Worm (Caenorhabditis elegans) whole organism, L4 larva: ENCODE data around the gene srxa-10.

Experiments
- D1046.2 ChIP-seq: fragments of 200-800 bp; sonication (Bioruptor generic); IDR thresholded peaks from 2 replicates; pipeline ENCODE4 v1.3.6; 2022; ENCODE audit warnings: missing genetic modification characterization, missing compliant biosample characterization
- F26F4.8 ChIP-seq: fragments of 200-800 bp; sonication (Bioruptor generic); conservative IDR thresholded peaks from 2 replicates; pipeline ENCODE4 v1.3.6; 2022; ENCODE audit warnings: missing genetic modification characterization, missing compliant biosample characterization
- F44E2.7 ChIP-seq: fragments of 200-800 bp; sonication (Bioruptor generic); IDR thresholded peaks from 2 replicates; pipeline ENCODE4 v2.1.2; 2022; ENCODE audit warnings: missing genetic modification characterization, missing compliant biosample characterization
- F49E8.2 ChIP-seq: sonication (generic microtip); optimal IDR thresholded peaks from 2 replicates; lab custom pipeline; 2016; ENCODE audit warnings: missing compliant biosample characterization, mild to moderate bottlenecking, missing genetic modification characterization, borderline replicate concordance
- R02D3.7 ChIP-seq: fragments of 150-350 bp; sonication (generic microtip); optimal IDR thresholded peaks from 3 replicates; lab custom pipeline; 2014; ENCODE audit warnings: missing biosample characterization, missing genetic modification characterization
- T26A8.4 ChIP-seq: fragments of 200-800 bp; sonication (Bioruptor generic); IDR thresholded peaks from 2 replicates; pipeline ENCODE4 v1.3.6; 2022; ENCODE audit warnings: missing genetic modification characterization, missing compliant biosample characterization
- Y48G9A.11 ChIP-seq: fragments of 200-800 bp; sonication (Bioruptor generic); IDR thresholded peaks from 2 replicates; pipeline ENCODE4 v1.3.6; 2022; ENCODE audit warnings: missing genetic modification reagents, missing genetic modification characterization, missing compliant biosample characterization
- Y5F2A.4 ChIP-seq: fragments of 200-800 bp; sonication (Bioruptor generic); optimal IDR thresholded peaks from 2 replicates; lab custom pipeline; 2018; ENCODE audit warnings: mild to moderate bottlenecking, missing genetic modification characterization, missing compliant biosample characterization
- Y75B8A.6 ChIP-seq: fragments of 200-800 bp; sonication (Bioruptor generic); IDR thresholded peaks from 2 replicates; pipeline ENCODE4 v1.3.6; 2022; ENCODE audit warnings: missing genetic modification reagents, missing genetic modification characterization, missing compliant biosample characterization
- arid-1 ChIP-seq: fragments of 200-800 bp; sonication (Bioruptor generic); conservative IDR thresholded peaks from 2 replicates; pipeline ENCODE4 v1.3.6; 2022; ENCODE audit warnings: missing genetic modification reagents, missing genetic modification characterization, missing compliant biosample characterization
- ces-1 ChIP-seq: fragments of 150-350 bp; sonication (generic microtip); optimal IDR thresholded peaks from 4 replicates; lab custom pipeline; 2014; ENCODE audit warnings: missing biosample characterization, missing genetic modification reagents, missing genetic modification characterization
- cey-2 ChIP-seq: sonication (generic microtip); optimal IDR thresholded peaks from 3 replicates; lab custom pipeline; 2017; ENCODE audit warnings: missing genetic modification characterization, mild to moderate bottlenecking, missing compliant biosample characterization, antibody characterized with exemption, borderline replicate concordance; ENCODE audit not compliant: insufficient read depth
- ctbp-1 ChIP-seq: fragments of 200-800 bp; sonication (Bioruptor generic); IDR thresholded peaks from 2 replicates; pipeline ENCODE4 v1.3.6; 2022; ENCODE audit warnings: missing genetic modification reagents, missing genetic modification characterization, missing compliant biosample characterization
- daf-12 ChIP-seq: fragments of 150-350 bp; optimal IDR thresholded peaks from 2 replicates; lab custom pipeline; 2014; ENCODE audit warnings: missing biosample characterization, missing genetic modification reagents, missing genetic modification characterization
- daf-16 ChIP-seq, 3 experiments: sonication (generic microtip); optimal IDR thresholded peaks; 2 replicates each; lab custom pipeline; 2016 to 2017; ENCODE audit warnings: missing genetic modification characterization in 3 of 3, missing genetic modification reagents in 3 of 3, mild to moderate bottlenecking in 2 of 3, missing compliant biosample characterization in 2 of 3, missing biosample characterization in 1 of 3, moderate library complexity in 1 of 3
- daf-8 ChIP-seq: fragments of 200-800 bp; sonication (Bioruptor generic); IDR thresholded peaks from 2 replicates; pipeline ENCODE4 v1.3.6; 2022; ENCODE audit warnings: missing genetic modification characterization, missing compliant biosample characterization
- dmd-6 ChIP-seq: fragments of 200-800 bp; sonication (Bioruptor generic); IDR thresholded peaks from 2 replicates; pipeline ENCODE4 v1.3.6; 2022; ENCODE audit warnings: missing genetic modification reagents, missing genetic modification characterization, missing compliant biosample characterization
- dmd-8 ChIP-seq: fragments of 200-800 bp; sonication (Bioruptor generic); IDR thresholded peaks from 2 replicates; pipeline ENCODE4 v1.3.6; 2022; ENCODE audit warnings: missing genetic modification characterization, missing compliant biosample characterization
- dmd-9 ChIP-seq: fragments of 200-800 bp; sonication (Bioruptor generic); IDR thresholded peaks from 2 replicates; pipeline ENCODE4 v1.3.6; 2022; ENCODE audit warnings: missing genetic modification reagents, missing genetic modification characterization, missing compliant biosample characterization
- dve-1 ChIP-seq: sonication (generic microtip); optimal IDR thresholded peaks from 2 replicates; lab custom pipeline; 2017; ENCODE audit warnings: antibody characterized with exemption, mild to moderate bottlenecking, missing genetic modification characterization, missing compliant biosample characterization; ENCODE audit not compliant: insufficient read depth
- egl-43 ChIP-seq: fragments of 200-800 bp; sonication (Bioruptor generic); IDR thresholded peaks from 2 replicates; pipeline ENCODE4 v1.3.6; 2022; ENCODE audit warnings: missing genetic modification reagents, missing genetic modification characterization, missing compliant biosample characterization
- hlh-30 ChIP-seq: sonication (generic microtip); optimal IDR thresholded peaks from 2 replicates; lab custom pipeline; 2017; ENCODE audit warnings: antibody characterized with exemption, mild to moderate bottlenecking, missing genetic modification characterization, missing compliant biosample characterization; ENCODE audit not compliant: insufficient read depth
- jun-1 ChIP-seq: fragments of 150-350 bp; optimal IDR thresholded peaks from 2 replicates; lab custom pipeline; 2014; ENCODE audit warnings: missing biosample characterization, missing genetic modification reagents, missing genetic modification characterization
- lim-7 ChIP-seq: fragments of 200-800 bp; sonication (Bioruptor generic); IDR thresholded peaks from 2 replicates; pipeline ENCODE4 v1.3.6; 2022; ENCODE audit warnings: missing genetic modification characterization, missing compliant biosample characterization
- lin-29 ChIP-seq: fragments of 200-800 bp; sonication (Bioruptor generic); IDR thresholded peaks from 2 replicates; pipeline ENCODE4 v1.3.6; 2022; ENCODE audit warnings: missing genetic modification reagents, missing genetic modification characterization, missing compliant biosample characterization
- lin-39 ChIP-seq: fragments of 150-350 bp; optimal IDR thresholded peaks from 2 replicates; lab custom pipeline; 2014; ENCODE audit warnings: missing biosample characterization, missing genetic modification reagents, missing genetic modification characterization
- lir-3 ChIP-seq: sonication (generic microtip); optimal IDR thresholded peaks from 2 replicates; lab custom pipeline; 2016; ENCODE audit warnings: mild to moderate bottlenecking, missing genetic modification characterization, missing compliant biosample characterization
- madf-5 ChIP-seq, 2 experiments: fragments of 200-800 bp; sonication (Bioruptor generic); IDR thresholded peaks; 2 replicates each; pipeline ENCODE4 v1.3.6; 2022; ENCODE audit warnings: missing compliant biosample characterization in 2 of 2, missing genetic modification characterization in 2 of 2
- mep-1 ChIP-seq: fragments of 150-350 bp; sonication (generic microtip); optimal IDR thresholded peaks from 3 replicates; lab custom pipeline; 2014; ENCODE audit warnings: missing biosample characterization, missing genetic modification characterization
- mes-2 ChIP-seq: sonication (generic microtip); optimal IDR thresholded peaks from 2 replicates; lab custom pipeline; 2016; ENCODE audit warnings: missing genotype, mild to moderate bottlenecking, missing genetic modification characterization, missing compliant biosample characterization; ENCODE audit not compliant: poor library complexity, severe bottlenecking
- mxl-2 ChIP-seq: fragments of 200-800 bp; sonication (Bioruptor generic); conservative IDR thresholded peaks from 2 replicates; pipeline ENCODE4 v1.3.6; 2022; ENCODE audit warnings: missing genetic modification reagents, missing genetic modification characterization, missing compliant biosample characterization
- mxl-3 ChIP-seq: fragments of 200-800 bp; sonication (Bioruptor generic); optimal IDR thresholded peaks from 2 replicates; lab custom pipeline; 2018; ENCODE audit warnings: mild to moderate bottlenecking, missing genetic modification characterization, missing compliant biosample characterization
- nhr-102 ChIP-seq: sonication (generic microtip); optimal IDR thresholded peaks from 2 replicates; lab custom pipeline; 2016; ENCODE audit warnings: mild to moderate bottlenecking, missing genetic modification characterization, moderate library complexity, missing compliant biosample characterization
- nhr-11 ChIP-seq: fragments of 150-350 bp; optimal IDR thresholded peaks from 2 replicates; lab custom pipeline; 2014; ENCODE audit warnings: missing biosample characterization, missing genetic modification characterization
- nhr-237 ChIP-seq: sonication (generic microtip); optimal IDR thresholded peaks from 2 replicates; lab custom pipeline; 2017; ENCODE audit warnings: missing biosample characterization, missing genetic modification characterization
- nhr-41 ChIP-seq: fragments of 200-800 bp; sonication (Bioruptor generic); IDR thresholded peaks from 2 replicates; pipeline ENCODE4 v1.3.6; 2022; ENCODE audit warnings: missing genetic modification reagents, missing genetic modification characterization, missing compliant biosample characterization
- nhr-6 ChIP-seq: fragments of 150-350 bp; optimal IDR thresholded peaks from 2 replicates; lab custom pipeline; 2014; ENCODE audit warnings: missing biosample characterization, missing genetic modification characterization
- nhr-76 ChIP-seq: fragments of 150-350 bp; optimal IDR thresholded peaks from 2 replicates; lab custom pipeline; 2014; ENCODE audit warnings: missing biosample characterization, missing genetic modification characterization
- pha-4 ChIP-seq, 2 experiments: fragments of 150-350 bp in 1 of 2; fragments of 200-800 bp in 1 of 2; sonication (Bioruptor generic) in 1 of 2; IDR thresholded peaks in 1 of 2; optimal IDR thresholded peaks in 1 of 2; 2 replicates each; pipeline versions ENCODE4 v1.3.6 to Lab custom; 2014 to 2022; ENCODE audit warnings: missing genetic modification characterization in 2 of 2, missing genetic modification reagents in 2 of 2, missing biosample characterization in 1 of 2, missing compliant biosample characterization in 1 of 2
- saeg-2 ChIP-seq: fragments of 200-800 bp; sonication (Bioruptor generic); IDR thresholded peaks from 2 replicates; pipeline ENCODE4 v1.3.6; 2022; ENCODE audit warnings: missing genetic modification reagents, missing genetic modification characterization, missing compliant biosample characterization
- set-16 ChIP-seq: fragments of 200-800 bp; sonication (Bioruptor generic); IDR thresholded peaks from 2 replicates; pipeline ENCODE4 v1.3.6; 2022; ENCODE audit warnings: missing genetic modification reagents, missing genetic modification characterization, missing compliant biosample characterization
- snpc-1.2 ChIP-seq: fragments of 200-800 bp; sonication (Bioruptor generic); IDR thresholded peaks from 2 replicates; pipeline ENCODE4 v1.3.6; 2022; ENCODE audit warnings: missing genetic modification reagents, missing genetic modification characterization, missing compliant biosample characterization
- spr-1 ChIP-seq: sonication (generic microtip); optimal IDR thresholded peaks from 2 replicates; lab custom pipeline; 2016; ENCODE audit warnings: mild to moderate bottlenecking, missing genetic modification characterization, missing compliant biosample characterization
- unc-39 ChIP-seq: sonication (generic microtip); optimal IDR thresholded peaks from 2 replicates; lab custom pipeline; 2017; ENCODE audit warnings: missing biosample characterization, missing genetic modification characterization
- unc-62 ChIP-seq, 3 experiments: fragments of 150-350 bp in 1 of 3; sonication (generic microtip); optimal IDR thresholded peaks in 2 of 3; peaks in 1 of 3; 1 replicate in 1 of 3; 2 replicates in 2 of 3; lab custom pipeline; 2014 to 2017; ENCODE audit warnings: missing biosample characterization in 3 of 3, missing genetic modification characterization in 3 of 3, missing genetic modification reagents in 3 of 3, missing genotype in 1 of 3
- zag-1 ChIP-seq: fragments of 150-350 bp; optimal IDR thresholded peaks from 2 replicates; lab custom pipeline; 2014; ENCODE audit warnings: missing biosample characterization, missing genetic modification characterization
- zfp-2 ChIP-seq: sonication (generic microtip); optimal IDR thresholded peaks from 2 replicates; lab custom pipeline; 2016; ENCODE audit warnings: mild to moderate bottlenecking, missing genetic modification characterization, missing compliant biosample characterization
- zip-2 ChIP-seq: fragments of 150-350 bp; optimal IDR thresholded peaks from 2 replicates; lab custom pipeline; 2014; ENCODE audit warnings: missing biosample characterization, missing genetic modification characterization

The srxa-10 gene

DNA sequence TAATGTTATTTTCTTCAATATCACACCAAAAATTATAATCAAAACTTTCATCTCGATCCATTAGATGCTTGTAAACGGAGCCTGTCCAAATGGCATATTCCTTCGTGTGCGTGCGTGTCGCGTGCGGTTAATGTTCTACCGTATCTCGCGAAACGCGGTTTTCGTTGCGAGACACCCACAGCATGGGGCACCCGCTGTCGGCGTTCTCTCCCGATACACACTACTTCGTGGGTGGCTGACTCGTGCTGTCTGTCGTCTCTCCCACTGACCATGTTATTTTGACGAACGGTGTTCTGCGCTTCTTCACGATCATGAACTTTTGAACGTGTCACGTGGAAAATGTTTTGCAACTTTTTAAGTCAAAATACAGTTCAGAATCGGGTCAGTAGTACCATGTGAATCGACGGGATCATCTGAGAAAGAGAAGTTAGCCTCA, 30.9 kb downstream of the srxa-10 start (continued):
- TF ChIP-seq set-16 (peak; percentile 91), T26A8.4 (GFP tag; lab: Robert Waterston, UW) (peak; percentile 99), R02D3.7 (tag; lab: Kevin White, UChicago) (no peak), F49E8.2 (tag; lab: Kevin White, UChicago) (no peak), daf-8 (GFP tag; lab: Robert Waterston, UW) (0 out of 2 replicates have a peak, but pooled peaks have one; percentile 51), unc-39 (peak; percentile 37), egl-43 (GFP tag; lab: Robert Waterston, UW) (peak; percentile 98), hlh-30 (peak; percentile 99), dmd-8 (GFP tag; lab: Robert Waterston, UW) (0 out of 2 replicates have a peak, but pooled peaks have one; percentile 56), F26F4.8 (GFP tag; lab: Robert Waterston, UW) (no peak), nhr-41 (peak; percentile 96), mxl-2 (GFP tag; lab: Robert Waterston, UW) (peak; percentile 93), jun-1 (tag; lab: Kevin White, UChicago) (peak; percentile 95), dve-1 (tag; lab: Kevin White, UChicago) (peak; percentile 99), F44E2.7 (GFP tag; lab: Robert Waterston, UW) (peak; percentile 73; the same call in 1 of the 2 replicates), lim-7 (GFP tag; lab: Robert Waterston, UW) (peak; percentile 65), daf-12 (tag; lab: Kevin White, UChicago) (no peak), lin-29 (GFP tag; lab: Robert Waterston, UW) (peak; percentile 94), mxl-3 (GFP tag; lab: Kevin White, UChicago) (peak; percentile 99), ctbp-1 (GFP tag; lab: Robert Waterston, UW) (peak; percentile 98), lir-3 (tag; lab: Kevin White, UChicago) (peak; percentile 49), dmd-6 (GFP tag; lab: Robert Waterston, UW) (peak; percentile 99), daf-16 (GFP tag; optimal IDR thresholded peaks at IDR 0.05; lab: Kevin White, UChicago) (peak; percentile 77 to 92), daf-16 (tag; optimal IDR thresholded peaks at IDR 0.05; lab: Kevin White, UChicago) (peak; percentile 91), D1046.2 (peak; percentile 93), Y48G9A.11 (GFP tag; lab: Robert Waterston, UW) (peak; percentile 63; the same call in 1 of the 2 replicates), unc-62 (GFP tag; optimal IDR thresholded peaks at IDR 0.05 in 1 of 2; lab: Kevin White, UChicago) (peak in 1 of 2 experiments; percentile 100), unc-62 (tag; optimal IDR thresholded peaks at IDR 0.05; lab: Kevin White, UChicago) (no peak), zip-2 (tag; lab: Kevin White, UChicago) (peak; percentile 82), arid-1 (GFP tag; lab: Robert Waterston, UW) (peak; percentile 97), zag-1 (tag; lab: Kevin White, UChicago) (peak; percentile 80), nhr-11 (tag; lab: Kevin White, UChicago) (peak; percentile 99), zfp-2 (peak; percentile 92), nhr-6 (tag; lab: Kevin White, UChicago) (peak; percentile 96), Y75B8A.6 (peak; percentile 95), lin-39 (tag; lab: Kevin White, UChicago) (peak; percentile 78), pha-4 (GFP tag; IDR thresholded peaks at IDR 0.05; lab: Robert Waterston, UW) (peak; percentile 98), pha-4 (tag; optimal IDR thresholded peaks at IDR 0.05; lab: Kevin White, UChicago) (no peak), Y5F2A.4 (GFP tag; lab: Kevin White, UChicago) (peak; percentile 92), saeg-2 (GFP tag; lab: Robert Waterston, UW) (peak; percentile 99), cey-2 (tag; lab: Kevin White, UChicago) (peak; percentile 83), spr-1 (tag; lab: Kevin White, UChicago) (peak; percentile 95), snpc-1.2 (GFP tag; lab: Robert Waterston, UW) (peak; percentile 78), nhr-237 (tag; lab: Kevin White, UChicago) (peak; percentile 37), ces-1 (GFP tag; lab: Kevin White, UChicago) (no peak), madf-5 (GFP tag; IDR thresholded peaks at IDR 0.05; lab: Robert Waterston, UW) (peak; percentile 80 to 90; a peak in 2 of 4 replicates), nhr-76 (tag; lab: Kevin White, UChicago) (peak; percentile 74), mep-1 (tag; lab: Kevin White, UChicago) (peak; percentile 99), mes-2 (peak; percentile 95), nhr-102 (tag; lab: Kevin White, UChicago) (peak; percentile 98), dmd-9 (peak; percentile 94)
